Worm (Caenorhabditis elegans): ENCODE data around the gene his-37.

DNA sequence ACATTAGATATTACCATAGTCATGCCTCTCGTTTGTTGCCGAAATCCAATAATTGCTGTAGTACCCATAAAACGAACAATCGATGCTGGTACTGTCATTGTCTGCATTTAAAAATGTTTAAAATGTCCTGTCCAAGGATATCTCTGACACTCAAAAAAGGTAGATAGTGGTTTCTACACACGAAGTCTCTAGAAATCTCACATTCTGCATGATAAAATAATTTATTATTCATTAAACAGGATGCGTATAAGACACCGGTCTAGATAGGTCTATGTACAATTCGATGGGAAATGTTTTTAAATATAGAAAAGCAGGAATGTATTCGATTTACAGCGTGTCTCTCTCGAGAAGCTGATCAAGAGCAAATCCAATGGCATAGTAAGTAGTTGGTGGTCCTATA is 7.3 kb upstream of the his-37 start, which contains the start of gene C50F4.12:
- no peak for TF ChIP-seq unc-62 (GFP tag; optimal IDR thresholded peaks at IDR 0.05)
- no peak for TF ChIP-seq nhr-76 (tag; optimal IDR thresholded peaks at IDR 0.05)
- TF ChIP-seq ces-1 (GFP tag; optimal IDR thresholded peaks at IDR 0.05): no peak
- no peak for TF ChIP-seq mab-5 (tag; optimal IDR thresholded peaks at IDR 0.05)
- TF ChIP-seq hlh-1 (tag; optimal IDR thresholded peaks at IDR 0.05): no peak
- TF ChIP-seq nhr-2 (tag; optimal IDR thresholded peaks at IDR 0.05): no peak
- no peak for TF ChIP-seq elt-3 (tag; optimal IDR thresholded peaks at IDR 0.05)
- no peak for TF ChIP-seq blmp-1 (tag; optimal IDR thresholded peaks at IDR 0.05)
- no peak for TF ChIP-seq flh-1 (GFP tag; optimal IDR thresholded peaks at IDR 0.05)
- TF ChIP-seq nhr-237 (tag; optimal IDR thresholded peaks at IDR 0.05): no peak
- no peak for TF ChIP-seq lsy-2 (tag; optimal IDR thresholded peaks at IDR 0.05)
